Fruit fly (Drosophila melanogaster) whole organism, embryonic: Measurements from ENCODE around the gene Fcp3C.

Experiments used
- Atf3 ChIP-seq: fragments of 200-800 bp; sonication (Bioruptor generic); optimal IDR thresholded peaks from 3 replicates; lab custom pipeline; 2016; ENCODE audit warnings: missing biosample characterization, missing genetic modification characterization
- CG10267 ChIP-seq: fragments of 200-800 bp; sonication (Bioruptor generic); optimal IDR thresholded peaks from 2 replicates; lab custom pipeline; 2018; ENCODE audit warnings: missing biosample characterization, mild to moderate bottlenecking, missing genetic modification characterization, moderate library complexity
- CG10431 ChIP-seq: fragments of 200-800 bp; sonication (Bioruptor generic); optimal IDR thresholded peaks from 3 replicates; lab custom pipeline; 2018; ENCODE audit warnings: missing biosample characterization, mild to moderate bottlenecking, missing genetic modification characterization
- CG11456 ChIP-seq: fragments of 200-800 bp; sonication (Bioruptor generic); IDR thresholded peaks from 3 replicates; pipeline ENCODE4 v1.3.6; 2022; ENCODE audit warnings: missing biosample characterization, missing genetic modification characterization
- CG11695 ChIP-seq: fragments of 200-800 bp; sonication (Bioruptor generic); IDR thresholded peaks from 3 replicates; pipeline ENCODE4 v1.3.6; 2022; ENCODE audit warnings: missing biosample characterization, missing genetic modification characterization
- CG11723 ChIP-seq: fragments of 200-800 bp; sonication (Bioruptor generic); optimal IDR thresholded peaks from 2 replicates; lab custom pipeline; 2017; ENCODE audit warnings: missing biosample characterization, mild to moderate bottlenecking, missing genetic modification characterization
- CG12071 ChIP-seq: fragments of 200-800 bp; sonication (Bioruptor generic); optimal IDR thresholded peaks from 3 replicates; lab custom pipeline; 2018; ENCODE audit warnings: missing biosample characterization, mild to moderate bottlenecking, missing genetic modification characterization
- CG12219 ChIP-seq: fragments of 200-800 bp; sonication (Bioruptor generic); optimal IDR thresholded peaks from 3 replicates; lab custom pipeline; 2018; ENCODE audit warnings: missing biosample characterization, mild to moderate bottlenecking, missing genetic modification characterization
- CG12391 ChIP-seq: fragments of 200-800 bp; sonication (Bioruptor generic); optimal IDR thresholded peaks from 3 replicates; lab custom pipeline; 2018; ENCODE audit warnings: missing biosample characterization, mild to moderate bottlenecking, missing genetic modification characterization, moderate library complexity
- CG12744 ChIP-seq: fragments of 200-800 bp; sonication (Bioruptor generic); optimal IDR thresholded peaks from 2 replicates; lab custom pipeline; 2016; ENCODE audit warnings: missing biosample characterization, missing genetic modification characterization
- CG13296 ChIP-seq: fragments of 200-800 bp; sonication (Bioruptor generic); optimal IDR thresholded peaks from 3 replicates; lab custom pipeline; 2018; ENCODE audit warnings: missing biosample characterization, mild to moderate bottlenecking, missing genetic modification characterization
- CG14014 ChIP-seq: fragments of 200-800 bp; sonication (Bioruptor generic); IDR thresholded peaks from 2 replicates; pipeline ENCODE4 v1.3.6; 2022; ENCODE audit warnings: missing biosample characterization, missing genetic modification characterization
- CG15269 ChIP-seq: fragments of 200-800 bp; sonication (Bioruptor generic); optimal IDR thresholded peaks from 2 replicates; lab custom pipeline; 2018; ENCODE audit warnings: missing biosample characterization, mild to moderate bottlenecking, missing genetic modification characterization, moderate library complexity
- CG15601 ChIP-seq: fragments of 200-800 bp; sonication (Bioruptor generic); optimal IDR thresholded peaks from 3 replicates; lab custom pipeline; 2019; ENCODE audit warnings: missing biosample characterization, mild to moderate bottlenecking, missing genetic modification characterization, moderate library complexity
- CG15696 ChIP-seq: fragments of 200-800 bp; sonication (Bioruptor generic); optimal IDR thresholded peaks from 2 replicates; lab custom pipeline; 2019; ENCODE audit warnings: missing biosample characterization, mild to moderate bottlenecking, missing genetic modification characterization, moderate library complexity
- CG18476 ChIP-seq: fragments of 200-800 bp; sonication (Bioruptor generic); optimal IDR thresholded peaks from 2 replicates; lab custom pipeline; 2016; ENCODE audit warnings: missing biosample characterization, mild to moderate bottlenecking, missing genetic modification characterization
- CG18764 ChIP-seq: fragments of 200-800 bp; sonication (Bioruptor generic); optimal IDR thresholded peaks from 3 replicates; lab custom pipeline; 2016; ENCODE audit warnings: missing biosample characterization, missing genetic modification characterization
- CG32767 ChIP-seq: fragments of 200-800 bp; sonication (Bioruptor generic); IDR thresholded peaks from 2 replicates; pipeline ENCODE4 v1.3.6; 2022; ENCODE audit warnings: missing biosample characterization, missing genetic modification characterization
- CG3847 ChIP-seq: fragments of 200-800 bp; sonication (Bioruptor generic); IDR thresholded peaks from 2 replicates; pipeline ENCODE4 v1.3.6; 2022; ENCODE audit warnings: missing biosample characterization, missing genetic modification characterization
- CG7372 ChIP-seq: fragments of 200-800 bp; sonication (Bioruptor generic); IDR thresholded peaks from 2 replicates; pipeline ENCODE4 v1.3.6; 2022; ENCODE audit warnings: missing biosample characterization, missing genetic modification characterization
- CG9727 ChIP-seq: fragments of 200-800 bp; sonication (Bioruptor generic); optimal IDR thresholded peaks from 3 replicates; lab custom pipeline; 2017; ENCODE audit warnings: missing biosample characterization, mild to moderate bottlenecking, missing genetic modification characterization
- Camta ChIP-seq: fragments of 200-800 bp; sonication (Bioruptor generic); optimal IDR thresholded peaks from 2 replicates; lab custom pipeline; 2016; ENCODE audit warnings: missing biosample characterization, missing genetic modification characterization
- Chrac-16 ChIP-seq: fragments of 200-800 bp; sonication (Bioruptor generic); optimal IDR thresholded peaks from 3 replicates; lab custom pipeline; 2016; ENCODE audit warnings: missing biosample characterization, missing genetic modification characterization
- Fer3 ChIP-seq: fragments of 200-800 bp; sonication (Bioruptor generic); optimal IDR thresholded peaks from 2 replicates; lab custom pipeline; 2018; ENCODE audit warnings: missing biosample characterization, mild to moderate bottlenecking, missing genetic modification characterization, moderate library complexity
- Gug ChIP-seq: fragments of 200-800 bp; sonication (Bioruptor generic); IDR thresholded peaks from 4 replicates; pipeline ENCODE4 v1.3.6; 2022; ENCODE audit warnings: missing biosample characterization, missing genetic modification characterization
- Hr39 ChIP-seq: fragments of >200 bp; optimal IDR thresholded peaks from 2 replicates; lab custom pipeline; 2017
- Hr51 ChIP-seq, 2 experiments: fragments of 200-800 bp; sonication (Bioruptor generic); optimal IDR thresholded peaks; 2 replicates in 1 of 2; 3 replicates in 1 of 2; lab custom pipeline; 2016 to 2018; ENCODE audit warnings: missing biosample characterization in 2 of 2, missing genetic modification characterization in 2 of 2, mild to moderate bottlenecking in 1 of 2, moderate library complexity in 1 of 2
- Mad ChIP-seq: fragments of 200-800 bp; sonication (Bioruptor generic); optimal IDR thresholded peaks from 2 replicates; lab custom pipeline; 2016; ENCODE audit warnings: missing biosample characterization, missing genetic modification characterization
- Rfx ChIP-seq: fragments of 200-800 bp; sonication (Bioruptor generic); IDR thresholded peaks from 2 replicates; pipeline ENCODE4 v1.3.6; 2022; ENCODE audit warnings: missing biosample characterization, missing genetic modification characterization
- Ssrp ChIP-seq: fragments of 200-800 bp; sonication (Bioruptor generic); optimal IDR thresholded peaks from 2 replicates; lab custom pipeline; 2018; ENCODE audit warnings: missing biosample characterization, mild to moderate bottlenecking, missing genetic modification characterization, moderate library complexity
- Xrp1 ChIP-seq: fragments of 200-800 bp; sonication (Bioruptor generic); IDR thresholded peaks from 2 replicates; pipeline ENCODE4 v1.3.6; 2022; ENCODE audit warnings: missing biosample characterization, missing genetic modification characterization
- chm ChIP-seq: fragments of 200-800 bp; sonication (Bioruptor generic); IDR thresholded peaks from 2 replicates; pipeline ENCODE4 v1.3.6; 2022; ENCODE audit warnings: missing biosample characterization, missing genetic modification characterization
- crol ChIP-seq: fragments of 200-800 bp; sonication (Bioruptor generic); IDR thresholded peaks from 2 replicates; pipeline ENCODE4 v1.3.6; 2022; ENCODE audit warnings: missing biosample characterization, missing genetic modification characterization
- crp ChIP-seq, 2 experiments: fragments of 200-800 bp; sonication (Bioruptor generic); optimal IDR thresholded peaks; 2 replicates in 1 of 2; 3 replicates in 1 of 2; lab custom pipeline; 2017; ENCODE audit warnings: missing biosample characterization in 2 of 2, missing genetic modification characterization in 2 of 2, mild to moderate bottlenecking in 1 of 2, moderate library complexity in 1 of 2
- dpn ChIP-seq, 2 experiments: fragments of 200-800 bp; sonication (Bioruptor generic); optimal IDR thresholded peaks; 3 replicates each; lab custom pipeline; 2016; ENCODE audit warnings: missing biosample characterization in 2 of 2, missing genetic modification characterization in 2 of 2
- gfzf ChIP-seq: fragments of 200-800 bp; sonication (Bioruptor generic); optimal IDR thresholded peaks from 2 replicates; lab custom pipeline; 2016; ENCODE audit warnings: missing biosample characterization, mild to moderate bottlenecking, missing genetic modification characterization, moderate library complexity
- grau ChIP-seq: fragments of 200-800 bp; optimal IDR thresholded peaks from 3 replicates; lab custom pipeline; 2019; ENCODE audit warnings: missing biosample characterization, mild to moderate bottlenecking, missing genetic modification characterization, moderate library complexity
- gsb ChIP-seq: fragments of 200-800 bp; sonication (Bioruptor generic); IDR thresholded peaks from 2 replicates; pipeline ENCODE4 v1.3.6; 2022; ENCODE audit warnings: missing biosample characterization, missing genetic modification characterization
- her ChIP-seq: fragments of 200-800 bp; sonication (Bioruptor generic); optimal IDR thresholded peaks from 2 replicates; lab custom pipeline; 2016; ENCODE audit warnings: missing biosample characterization, missing genetic modification characterization
- hkb ChIP-seq, 2 experiments: fragments of 200-800 bp in 1 of 2; fragments of >200 bp in 1 of 2; sonication (Bioruptor generic) in 1 of 2; IDR thresholded peaks in 1 of 2; optimal IDR thresholded peaks in 1 of 2; 2 replicates each; pipeline versions ENCODE4 v1.3.6 to Lab custom; 2017 to 2022; ENCODE audit warnings: missing biosample characterization in 1 of 2, missing genetic modification characterization in 1 of 2
- pfk ChIP-seq: fragments of 200-800 bp; sonication (Bioruptor generic); optimal IDR thresholded peaks from 2 replicates; lab custom pipeline; 2018; ENCODE audit warnings: missing biosample characterization, mild to moderate bottlenecking, missing genetic modification characterization, moderate library complexity
- pnt ChIP-seq: fragments of 200-800 bp; sonication (Bioruptor generic); optimal IDR thresholded peaks from 3 replicates; lab custom pipeline; 2016; ENCODE audit warnings: missing biosample characterization, missing genetic modification characterization
- sc ChIP-seq, 3 experiments: fragments of >200 bp in 2 of 3; fragments of 200-800 bp in 1 of 3; sonication (Bioruptor generic) in 1 of 3; optimal IDR thresholded peaks; 2 replicates in 2 of 3; 3 replicates in 1 of 3; lab custom pipeline; 2017; ENCODE audit warnings: mild to moderate bottlenecking in 1 of 3, missing biosample characterization in 1 of 3, missing genetic modification characterization in 1 of 3, missing genetic modification reagents in 1 of 3
- schlank ChIP-seq: fragments of 200-800 bp; sonication (Bioruptor generic); optimal IDR thresholded peaks from 2 replicates; lab custom pipeline; 2018; ENCODE audit warnings: missing biosample characterization, mild to moderate bottlenecking, missing genetic modification characterization
- scrt ChIP-seq: fragments of 200-800 bp; sonication (Bioruptor generic); optimal IDR thresholded peaks from 2 replicates; lab custom pipeline; 2018; ENCODE audit warnings: missing biosample characterization, mild to moderate bottlenecking, missing genetic modification characterization, moderate library complexity
- shn ChIP-seq: fragments of 200-800 bp; sonication (Bioruptor generic); optimal IDR thresholded peaks from 3 replicates; lab custom pipeline; 2016; ENCODE audit warnings: missing biosample characterization, missing genetic modification characterization
- sim ChIP-seq: fragments of 200-800 bp; sonication (Bioruptor generic); IDR thresholded peaks from 2 replicates; pipeline ENCODE4 v1.3.6; 2022; ENCODE audit warnings: missing biosample characterization, missing genetic modification characterization
- sima ChIP-seq: fragments of 200-800 bp; sonication (Bioruptor generic); optimal IDR thresholded peaks from 2 replicates; lab custom pipeline; 2016; ENCODE audit warnings: missing biosample characterization, missing genetic modification characterization
- slp2 ChIP-seq: fragments of 200-800 bp; sonication (Bioruptor generic); optimal IDR thresholded peaks from 2 replicates; lab custom pipeline; 2016; ENCODE audit warnings: missing biosample characterization, missing genetic modification characterization
- tup ChIP-seq: fragments of 200-800 bp; sonication (Bioruptor generic); optimal IDR thresholded peaks from 2 replicates; lab custom pipeline; 2016; ENCODE audit warnings: missing biosample characterization, mild to moderate bottlenecking, missing genetic modification characterization, moderate library complexity

Fcp3C gene

dm6 chrX:3193774-3194173 lies 19.5 kb upstream of the Fcp3C start (continued):
- no peak for TF ChIP-seq Atf3
- no peak for TF ChIP-seq hkb (optimal IDR thresholded peaks at IDR 0.05; lab: Kevin White, UChicago)
- peak; percentile 41; the same call in 1 of the 2 replicates for TF ChIP-seq hkb (GFP tag; IDR thresholded peaks at IDR 0.05; lab: Robert Waterston, UW)
- TF ChIP-seq CG7372 (GFP tag; lab: Robert Waterston, UW), result no peak
- TF ChIP-seq CG11456 (GFP tag; lab: Robert Waterston, UW), result peak; percentile 52; the same call in 1 of the 3 replicates
- TF ChIP-seq CG15601 (tag; lab: Kevin White, UChicago), result no peak
- no peak for TF ChIP-seq crol (GFP tag; lab: Robert Waterston, UW)
- no peak for TF ChIP-seq CG11695 (GFP tag; lab: Robert Waterston, UW)
- TF ChIP-seq dpn (GFP tag; optimal IDR thresholded peaks at IDR 0.05; lab: Kevin White, UChicago), result peak; percentile 15 to 46
- no peak for TF ChIP-seq sc (optimal IDR thresholded peaks at IDR 0.05; lab: Kevin White, UChicago)
- TF ChIP-seq sc (GFP tag; optimal IDR thresholded peaks at IDR 0.05; lab: Kevin White, UChicago), result no peak
- no peak for TF ChIP-seq CG32767 (GFP tag; lab: Robert Waterston, UW)
- TF ChIP-seq CG18476 (GFP tag; lab: Kevin White, UChicago), result no peak
- TF ChIP-seq scrt (GFP tag; lab: Kevin White, UChicago), result no peak
- TF ChIP-seq sima (GFP tag; lab: Kevin White, UChicago), result no peak
- no peak for TF ChIP-seq pfk (GFP tag; lab: Kevin White, UChicago)
- TF ChIP-seq her (GFP tag; lab: Kevin White, UChicago), result no peak
- peak; percentile 42 for TF ChIP-seq CG14014 (GFP tag; lab: Robert Waterston, UW)
- TF ChIP-seq Xrp1 (GFP tag; lab: Robert Waterston, UW), result peak; percentile 38; the same call in 1 of the 2 replicates
- no peak for TF ChIP-seq chm (GFP tag; lab: Robert Waterston, UW)
- TF ChIP-seq CG12219, result no peak
- no peak for TF ChIP-seq CG18764 (GFP tag; lab: Kevin White, UChicago)
- no peak for TF ChIP-seq Camta
- TF ChIP-seq CG12071 (GFP tag; lab: Kevin White, UChicago), result peak; percentile 2
- peak; percentile 11 for TF ChIP-seq Fer3 (tag; lab: Kevin White, UChicago)
- TF ChIP-seq CG10267 (tag; lab: Kevin White, UChicago), result no peak
- TF ChIP-seq gsb (GFP tag; lab: Robert Waterston, UW), result 0 out of 2 replicates have a peak, but pooled peaks have one; percentile 14
- TF ChIP-seq CG10431, result no peak
- TF ChIP-seq pnt (GFP tag; lab: Kevin White, UChicago), result no peak
- TF ChIP-seq Hr39, result no peak
- peak in 1 of 2 experiments; percentile 51 for TF ChIP-seq Hr51 (GFP tag; optimal IDR thresholded peaks at IDR 0.05; lab: Kevin White, UChicago)
- TF ChIP-seq Gug (GFP tag; lab: Robert Waterston, UW), result no peak
- no peak for TF ChIP-seq CG12744 (GFP tag; lab: Kevin White, UChicago)
- TF ChIP-seq crp (GFP tag; optimal IDR thresholded peaks at IDR 0.05; lab: Kevin White, UChicago), result no peak
- peak; percentile 3 for TF ChIP-seq Chrac-16 (GFP tag; lab: Kevin White, UChicago)
- peak; percentile 35 for TF ChIP-seq CG12391 (tag; lab: Kevin White, UChicago)
- TF ChIP-seq sim (GFP tag; lab: Robert Waterston, UW), result no peak
- peak; percentile 34 for TF ChIP-seq CG15269 (tag; lab: Kevin White, UChicago)
- TF ChIP-seq Mad (GFP tag; lab: Kevin White, UChicago), result no peak
- no peak for TF ChIP-seq CG3847 (GFP tag; lab: Robert Waterston, UW)
- TF ChIP-seq gfzf (GFP tag; lab: Kevin White, UChicago), result no peak
- TF ChIP-seq slp2 (GFP tag; lab: Kevin White, UChicago), result no peak
- no peak for TF ChIP-seq tup
- TF ChIP-seq Ssrp (tag; lab: Kevin White, UChicago), result peak; percentile 1
- TF ChIP-seq CG15696 (tag; lab: Kevin White, UChicago), result no peak
- peak; percentile 41; the same call in 1 of the 2 replicates for TF ChIP-seq Rfx (GFP tag; lab: Robert Waterston, UW)
- no peak for TF ChIP-seq CG11723
- TF ChIP-seq schlank, result no peak
- TF ChIP-seq CG13296 (GFP tag; lab: Kevin White, UChicago), result no peak
- TF ChIP-seq grau (tag; lab: Kevin White, UChicago), result peak; percentile 42
- no peak for TF ChIP-seq shn (GFP tag; lab: Kevin White, UChicago)
- TF ChIP-seq CG9727 (GFP tag; lab: Kevin White, UChicago), result peak; percentile 2
